Fruit fly (Drosophila melanogaster) whole organism, embryonic: ENCODE results near the gene CG9133.

Experiments used
- Eip74EF ChIP-seq, 2 experiments: fragments of 200-800 bp in 1 of 2; fragments of >200 bp in 1 of 2; sonication (Bioruptor generic) in 1 of 2; optimal IDR thresholded peaks; 2 replicates each; lab custom pipeline; 2017 to 2019; ENCODE audit warnings: missing biosample characterization in 2 of 2, missing genetic modification characterization in 2 of 2, mild to moderate bottlenecking in 1 of 2, moderate library complexity in 1 of 2
- ac ChIP-seq: fragments of 200-800 bp; sonication (Bioruptor generic); optimal IDR thresholded peaks from 3 replicates; lab custom pipeline; 2017; ENCODE audit warnings: missing biosample characterization, mild to moderate bottlenecking, missing genetic modification characterization

DNA sequence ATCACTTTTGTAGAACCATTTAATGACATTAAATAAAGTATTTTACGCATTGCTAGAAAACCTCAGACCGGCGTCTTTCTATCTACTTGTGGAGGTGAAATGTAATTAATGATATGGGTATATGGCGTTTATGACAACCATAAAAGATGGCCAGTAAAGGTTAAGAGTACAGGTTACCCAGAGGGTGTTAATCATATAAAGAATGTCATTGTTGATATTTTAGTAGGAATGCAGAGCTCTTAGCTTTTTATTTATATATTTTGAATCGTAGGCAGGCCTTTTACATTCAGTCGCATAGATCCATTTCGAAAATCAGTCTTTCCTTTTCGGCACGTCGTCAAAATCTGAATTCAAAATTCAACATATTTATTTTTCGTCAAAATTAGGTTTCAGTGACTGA is 1.4 kb upstream of the CG9133 start, which contains the start of gene Bfc:
- no peak for TF ChIP-seq ac (GFP tag; lab: Kevin White, UChicago)
- no peak for TF ChIP-seq Eip74EF (GFP tag; optimal IDR thresholded peaks at IDR 0.05; lab: Kevin White, UChicago)
